Fruit fly (Drosophila melanogaster) whole organism, embryonic: ENCODE data around the gene Rad9.
A peak's percentile ranks its signal among the peaks of the same experiment; 100 is the strongest.

Source experiments
- Antp ChIP-seq: fragments of 200-800 bp; sonication (Bioruptor generic); optimal IDR thresholded peaks from 3 replicates; lab custom pipeline; 2016; ENCODE audit warnings: missing biosample characterization, missing genetic modification characterization
- Asciz ChIP-seq: fragments of 200-800 bp; sonication (Bioruptor generic); optimal IDR thresholded peaks from 2 replicates; lab custom pipeline; 2017; ENCODE audit warnings: missing biosample characterization, mild to moderate bottlenecking, missing genetic modification characterization, missing genetic modification reagents
- Bdp1 ChIP-seq: fragments of 200-800 bp; sonication (Bioruptor generic); optimal IDR thresholded peaks from 3 replicates; lab custom pipeline; 2016; ENCODE audit warnings: missing biosample characterization, missing genetic modification characterization
- CG10565 ChIP-seq: fragments of 200-800 bp; sonication (Bioruptor generic); optimal IDR thresholded peaks from 3 replicates; lab custom pipeline; 2016; ENCODE audit warnings: missing biosample characterization, mild to moderate bottlenecking, missing genetic modification characterization
- CG10959 ChIP-seq: fragments of 200-800 bp; sonication (Bioruptor generic); IDR thresholded peaks from 2 replicates; pipeline ENCODE4 v1.3.6; 2022; ENCODE audit warnings: missing biosample characterization, missing genetic modification characterization
- CG11247 ChIP-seq: fragments of 200-800 bp; sonication (Bioruptor generic); IDR thresholded peaks from 2 replicates; pipeline ENCODE4 v1.3.6; 2022; ENCODE audit warnings: missing biosample characterization, missing genetic modification characterization
- CG12104 ChIP-seq: fragments of 200-800 bp; sonication (Bioruptor generic); optimal IDR thresholded peaks from 3 replicates; lab custom pipeline; 2016; ENCODE audit warnings: missing biosample characterization, missing genetic modification characterization
- CG13624 ChIP-seq: fragments of 200-800 bp; sonication (Bioruptor generic); optimal IDR thresholded peaks from 2 replicates; lab custom pipeline; 2016; ENCODE audit warnings: missing biosample characterization, missing genetic modification characterization
- CG13775 ChIP-seq: fragments of 200-800 bp; sonication (Bioruptor generic); optimal IDR thresholded peaks from 3 replicates; lab custom pipeline; 2017; ENCODE audit warnings: missing biosample characterization, mild to moderate bottlenecking, missing genetic modification characterization
- CG17328 ChIP-seq: fragments of 200-800 bp; sonication (Bioruptor generic); IDR thresholded peaks from 2 replicates; pipeline ENCODE4 v1.3.6; 2022; ENCODE audit warnings: missing biosample characterization, missing genetic modification characterization
- CG17568 ChIP-seq: fragments of 200-800 bp; sonication (Bioruptor generic); optimal IDR thresholded peaks from 2 replicates; lab custom pipeline; 2018; ENCODE audit warnings: missing biosample characterization, mild to moderate bottlenecking, missing genetic modification characterization, moderate library complexity
- CG6175 ChIP-seq: fragments of 200-800 bp; sonication (Bioruptor generic); IDR thresholded peaks from 3 replicates; pipeline ENCODE4 v1.3.6; 2022; ENCODE audit warnings: missing biosample characterization, missing genetic modification characterization
- CG6689 ChIP-seq: fragments of 200-800 bp; sonication (Bioruptor generic); IDR thresholded peaks from 2 replicates; pipeline ENCODE4 v1.3.6; 2022; ENCODE audit warnings: missing biosample characterization, missing genetic modification characterization
- CG8089 ChIP-seq: fragments of 200-800 bp; sonication (Bioruptor generic); optimal IDR thresholded peaks from 3 replicates; lab custom pipeline; 2016; ENCODE audit warnings: missing biosample characterization, missing genetic modification characterization
- Camta ChIP-seq: fragments of 200-800 bp; sonication (Bioruptor generic); optimal IDR thresholded peaks from 2 replicates; lab custom pipeline; 2016; ENCODE audit warnings: missing biosample characterization, missing genetic modification characterization
- Eip74EF ChIP-seq, 2 experiments: fragments of 200-800 bp in 1 of 2; fragments of >200 bp in 1 of 2; sonication (Bioruptor generic) in 1 of 2; optimal IDR thresholded peaks; 2 replicates each; lab custom pipeline; 2017 to 2019; ENCODE audit warnings: missing biosample characterization in 2 of 2, missing genetic modification characterization in 2 of 2, mild to moderate bottlenecking in 1 of 2, moderate library complexity in 1 of 2
- Ets65A ChIP-seq: fragments of 200-800 bp; sonication (Bioruptor generic); peaks from one replicate; lab custom pipeline; 2016; ENCODE audit warnings: missing biosample characterization, missing genetic modification characterization
- Fer1 ChIP-seq: fragments of 200-800 bp; sonication (Bioruptor generic); optimal IDR thresholded peaks from 2 replicates; lab custom pipeline; 2017; ENCODE audit warnings: missing biosample characterization, mild to moderate bottlenecking, missing genetic modification characterization
- Fer2 ChIP-seq: fragments of 200-800 bp; sonication (Bioruptor generic); optimal IDR thresholded peaks from 2 replicates; lab custom pipeline; 2018; ENCODE audit warnings: missing biosample characterization, mild to moderate bottlenecking, missing genetic modification characterization, moderate library complexity
- HHEX ChIP-seq: fragments of 200-800 bp; sonication (Bioruptor generic); optimal IDR thresholded peaks from 3 replicates; lab custom pipeline; 2017; ENCODE audit warnings: missing biosample characterization, mild to moderate bottlenecking, missing genetic modification characterization, missing genetic modification reagents
- Hey ChIP-seq: fragments of 200-800 bp; sonication (Bioruptor generic); optimal IDR thresholded peaks from 3 replicates; lab custom pipeline; 2018; ENCODE audit warnings: missing biosample characterization, mild to moderate bottlenecking, missing genetic modification characterization
- Lhr ChIP-seq: fragments of 200-800 bp; sonication (Bioruptor generic); optimal IDR thresholded peaks from 3 replicates; lab custom pipeline; 2017; ENCODE audit warnings: mild to moderate bottlenecking, missing biosample characterization, missing genetic modification reagents, missing genetic modification characterization
- Optix ChIP-seq: fragments of 200-800 bp; sonication (Bioruptor generic); IDR thresholded peaks from 3 replicates; pipeline ENCODE4 v1.3.6; 2022; ENCODE audit warnings: missing biosample characterization, missing genetic modification characterization
- Ptx1 ChIP-seq: fragments of 200-800 bp; sonication (Bioruptor generic); IDR thresholded peaks from 2 replicates; pipeline ENCODE4 v1.3.6; 2022; ENCODE audit warnings: missing biosample characterization, missing genetic modification characterization
- Trl ChIP-seq, 3 experiments: fragments of >200 bp in 2 of 3; fragments of 200-800 bp in 1 of 3; sonication (Bioruptor generic) in 1 of 3; optimal IDR thresholded peaks; 2 replicates in 1 of 3; 3 replicates in 2 of 3; lab custom pipeline; 2016 to 2017; ENCODE audit warnings: missing biosample characterization in 1 of 3, missing genetic modification characterization in 1 of 3
- ap ChIP-seq: fragments of 200-800 bp; sonication (Bioruptor generic); IDR thresholded peaks from 2 replicates; pipeline ENCODE4 v1.3.6; 2022; ENCODE audit warnings: missing biosample characterization, missing genetic modification characterization
- ash1 ChIP-seq: fragments of 200-800 bp; sonication (Bioruptor generic); optimal IDR thresholded peaks from 2 replicates; lab custom pipeline; 2018; ENCODE audit warnings: missing biosample characterization, mild to moderate bottlenecking, missing genetic modification characterization
- cas ChIP-seq: fragments of 200-800 bp; sonication (Bioruptor generic); IDR thresholded peaks from 2 replicates; pipeline ENCODE4 v1.3.6; 2022; ENCODE audit warnings: missing biosample characterization, missing genetic modification characterization
- danr ChIP-seq: fragments of 200-800 bp; sonication (Bioruptor generic); IDR thresholded peaks from 2 replicates; pipeline ENCODE4 v1.3.6; 2022; ENCODE audit warnings: missing biosample characterization, missing genetic modification characterization
- dimm ChIP-seq: fragments of 200-800 bp; sonication (Bioruptor generic); IDR thresholded peaks from 2 replicates; pipeline ENCODE4 v1.3.6; 2022; ENCODE audit warnings: missing biosample characterization, missing genetic modification characterization
- esg ChIP-seq: fragments of 200-800 bp; sonication (Bioruptor generic); conservative IDR thresholded peaks from 2 replicates; pipeline ENCODE4 v1.3.6; 2022; ENCODE audit warnings: missing biosample characterization, missing genetic modification characterization
- ftz-f1 ChIP-seq: fragments of 200-800 bp; sonication (Bioruptor generic); optimal IDR thresholded peaks from 2 replicates; lab custom pipeline; 2016; ENCODE audit warnings: missing biosample characterization, missing genetic modification characterization
- gcm ChIP-seq: fragments of 200-800 bp; sonication (Bioruptor generic); optimal IDR thresholded peaks from 2 replicates; lab custom pipeline; 2019; ENCODE audit warnings: missing biosample characterization, mild to moderate bottlenecking, missing genetic modification characterization, moderate library complexity
- gro ChIP-seq: fragments of 200-800 bp; sonication (Bioruptor generic); optimal IDR thresholded peaks from 2 replicates; lab custom pipeline; 2016; ENCODE audit warnings: missing biosample characterization, missing genetic modification characterization
- her ChIP-seq: fragments of 200-800 bp; sonication (Bioruptor generic); optimal IDR thresholded peaks from 2 replicates; lab custom pipeline; 2016; ENCODE audit warnings: missing biosample characterization, missing genetic modification characterization
- knrl ChIP-seq: fragments of 200-800 bp; sonication (Bioruptor generic); IDR thresholded peaks from 3 replicates; pipeline ENCODE4 v1.3.6; 2022; ENCODE audit warnings: missing biosample characterization, missing genetic modification characterization; ENCODE audit not compliant: partially characterized antibody
- lab ChIP-seq: fragments of 200-800 bp; sonication (Bioruptor generic); optimal IDR thresholded peaks from 3 replicates; lab custom pipeline; 2017; ENCODE audit warnings: missing biosample characterization, missing genetic modification characterization, mild to moderate bottlenecking, moderate library complexity, missing genetic modification reagents
- lov ChIP-seq, 2 experiments: fragments of 200-800 bp in 1 of 2; fragments of >200 bp in 1 of 2; sonication (Bioruptor generic) in 1 of 2; IDR thresholded peaks in 1 of 2; optimal IDR thresholded peaks in 1 of 2; 2 replicates in 1 of 2; 3 replicates in 1 of 2; pipeline versions ENCODE4 v1.3.6 to Lab custom; 2017 to 2022; ENCODE audit warnings: missing biosample characterization in 1 of 2, missing genetic modification characterization in 1 of 2
- luna ChIP-seq: fragments of 200-800 bp; sonication (Bioruptor generic); optimal IDR thresholded peaks from 2 replicates; lab custom pipeline; 2016; ENCODE audit warnings: missing biosample characterization, missing genetic modification characterization
- nau ChIP-seq: fragments of 200-800 bp; sonication (Bioruptor generic); optimal IDR thresholded peaks from 3 replicates; lab custom pipeline; 2017; ENCODE audit warnings: missing biosample characterization, mild to moderate bottlenecking, missing genetic modification characterization, missing genetic modification reagents
- nerfin-2 ChIP-seq: fragments of 200-800 bp; sonication (Bioruptor generic); IDR thresholded peaks from 2 replicates; pipeline ENCODE4 v1.3.6; 2022; ENCODE audit warnings: missing biosample characterization, missing genetic modification characterization; ENCODE audit not compliant: partially characterized antibody
- odd ChIP-seq: fragments of 200-800 bp; sonication (Bioruptor generic); optimal IDR thresholded peaks from 2 replicates; lab custom pipeline; 2017; ENCODE audit warnings: missing biosample characterization, mild to moderate bottlenecking, missing genetic modification characterization
- pho ChIP-seq: fragments of 200-800 bp; sonication (Bioruptor generic); optimal IDR thresholded peaks from 2 replicates; lab custom pipeline; 2016; ENCODE audit warnings: missing biosample characterization, missing genetic modification characterization
- pum ChIP-seq: fragments of 200-800 bp; sonication (Bioruptor generic); optimal IDR thresholded peaks from 2 replicates; lab custom pipeline; 2016; ENCODE audit warnings: missing biosample characterization, missing genetic modification characterization
- ranshi ChIP-seq: fragments of 200-800 bp; sonication (Bioruptor generic); IDR thresholded peaks from 2 replicates; pipeline ENCODE4 v1.3.6; 2022; ENCODE audit warnings: missing biosample characterization, missing genetic modification characterization
- scrt ChIP-seq: fragments of 200-800 bp; sonication (Bioruptor generic); optimal IDR thresholded peaks from 2 replicates; lab custom pipeline; 2018; ENCODE audit warnings: missing biosample characterization, mild to moderate bottlenecking, missing genetic modification characterization, moderate library complexity
- sqz ChIP-seq: fragments of 200-800 bp; sonication (Bioruptor generic); optimal IDR thresholded peaks from 3 replicates; lab custom pipeline; 2018; ENCODE audit warnings: missing biosample characterization, mild to moderate bottlenecking, missing genetic modification characterization
- tin ChIP-seq: fragments of 200-800 bp; sonication (Bioruptor generic); optimal IDR thresholded peaks from 3 replicates; lab custom pipeline; 2016; ENCODE audit warnings: missing biosample characterization, missing genetic modification characterization
- toy ChIP-seq: fragments of 200-800 bp; sonication (Bioruptor generic); IDR thresholded peaks from 2 replicates; pipeline ENCODE4 v1.3.6; 2022; ENCODE audit warnings: missing biosample characterization, missing genetic modification characterization
- trh ChIP-seq: fragments of 200-800 bp; sonication (Bioruptor generic); optimal IDR thresholded peaks from 2 replicates; lab custom pipeline; 2016; ENCODE audit warnings: missing biosample characterization, missing genetic modification characterization

The Rad9 gene

dm6 chr3L:18848436-18848835 is 23.9 kb downstream of the Rad9 start (continued):
- TF ChIP-seq toy (GFP tag; lab: Robert Waterston, UW) (no peak), dimm (no peak), Asciz (GFP tag; lab: Kevin White, UChicago) (peak; percentile 38), knrl (GFP tag; lab: Robert Waterston, UW) (no peak), luna (GFP tag; lab: Kevin White, UChicago) (peak; percentile 12), Bdp1 (GFP tag; lab: Kevin White, UChicago) (no peak), odd (GFP tag; lab: Kevin White, UChicago) (peak; percentile 50), tin (GFP tag; lab: Kevin White, UChicago) (peak; percentile 58), danr (no peak), CG6175 (no peak), Ets65A (peak; percentile 91), Fer1 (GFP tag; lab: Kevin White, UChicago) (peak; percentile 88), Lhr (GFP tag; lab: Kevin White, UChicago) (peak; percentile 80), ap (GFP tag; lab: Robert Waterston, UW) (0 out of 2 replicates have a peak, but pooled peaks have one; percentile 28), pho (GFP tag; lab: Kevin White, UChicago) (peak; percentile 60), pum (GFP tag; lab: Kevin White, UChicago) (peak; percentile 73), CG17328 (GFP tag; lab: Robert Waterston, UW) (peak; percentile 62; the same call in 1 of the 2 replicates), lab (GFP tag; lab: Kevin White, UChicago) (no peak), Ptx1 (GFP tag; lab: Robert Waterston, UW) (no peak), scrt (peak; percentile 46), cas (no peak), CG17568 (peak; percentile 65), Eip74EF (GFP tag; optimal IDR thresholded peaks at IDR 0.05; lab: Kevin White, UChicago) (no peak), gro (GFP tag; lab: Kevin White, UChicago) (peak; percentile 65), Fer2 (tag; lab: Kevin White, UChicago) (peak; percentile 43), Optix (GFP tag; lab: Robert Waterston, UW) (no peak), ftz-f1 (GFP tag; lab: Kevin White, UChicago) (peak; percentile 83), lov (optimal IDR thresholded peaks at IDR 0.05; lab: Kevin White, UChicago) (no peak), lov (GFP tag; IDR thresholded peaks at IDR 0.05; lab: Robert Waterston, UW) (no peak; the same call in 2 of the 3 replicates), CG12104 (GFP tag; lab: Kevin White, UChicago) (peak; percentile 50), CG13775 (GFP tag; lab: Kevin White, UChicago) (peak; percentile 72), HHEX (peak; percentile 75), sqz (GFP tag; lab: Kevin White, UChicago) (peak; percentile 61), nau (GFP tag; lab: Kevin White, UChicago) (no peak), nerfin-2 (GFP tag; lab: Robert Waterston, UW) (no peak), Hey (no peak), gcm (GFP tag; lab: Kevin White, UChicago) (peak; percentile 18), Antp (GFP tag; lab: Kevin White, UChicago) (no peak), CG8089 (peak; percentile 67), CG6689 (no peak), esg (no peak), her (peak; percentile 64), Camta (GFP tag; lab: Kevin White, UChicago) (peak; percentile 40), trh (GFP tag; lab: Kevin White, UChicago) (peak; percentile 1), CG10565 (no peak), ash1 (peak; percentile 21), Trl (optimal IDR thresholded peaks at IDR 0.05; lab: Kevin White, UChicago) (no peak), Trl (GFP tag; optimal IDR thresholded peaks at IDR 0.05; lab: Kevin White, UChicago) (peak; percentile 82), CG11247 (GFP tag; lab: Robert Waterston, UW) (no peak), CG10959 (no peak; the same call in 1 of the 2 replicates), CG13624 (peak; percentile 79), ranshi (no peak; the same call in 1 of the 2 replicates)
